Fruit fly (Drosophila melanogaster): ENCODE results near the gene CG46525.
A peak's percentile ranks its signal among the peaks of the same experiment; 100 is the strongest.

The CG46525 gene

DNA sequence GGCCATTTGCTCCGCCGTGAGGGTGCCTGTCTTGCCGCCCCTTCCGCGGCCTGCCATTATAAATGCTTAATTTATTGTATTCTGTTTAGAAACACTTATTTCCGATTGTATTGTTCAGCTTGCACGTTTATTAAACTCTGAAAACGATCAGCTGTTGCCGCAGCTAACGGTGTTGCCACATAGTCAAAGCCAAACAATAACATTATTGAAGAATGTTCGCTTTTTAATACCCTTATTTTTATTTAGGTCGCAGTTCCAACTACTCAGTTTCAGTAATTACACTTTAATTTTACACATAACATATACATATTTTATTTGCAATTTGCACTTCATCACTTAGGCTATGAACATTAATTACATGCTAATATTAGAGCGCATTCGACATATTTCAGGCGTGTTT is 48.0 kb upstream of the CG46525 start, which contains the start of gene Polr3G (continued):
- TF ChIP-seq gem (tag; optimal IDR thresholded peaks at IDR 0.05): peak; percentile 26
- TF ChIP-seq CG18476 (GFP tag; optimal IDR thresholded peaks at IDR 0.05): no peak
- peak; percentile 4 for TF ChIP-seq gcm (GFP tag; optimal IDR thresholded peaks at IDR 0.05)
- no peak for TF ChIP-seq B-H1 (GFP tag; IDR thresholded peaks at IDR 0.05)
- TF ChIP-seq sr (GFP tag; IDR thresholded peaks at IDR 0.05): no peak
- no peak for TF ChIP-seq sc (optimal IDR thresholded peaks at IDR 0.05)
- TF ChIP-seq sc (GFP tag; optimal IDR thresholded peaks at IDR 0.05): no peak
- no peak for TF ChIP-seq CG9817 (tag; optimal IDR thresholded peaks at IDR 0.05)
- no peak for TF ChIP-seq CkIIα-i1 (GFP tag; IDR thresholded peaks at IDR 0.05)
- TF ChIP-seq Lim3 (GFP tag; IDR thresholded peaks at IDR 0.05): no peak
- TF ChIP-seq CG6813 (GFP tag; optimal IDR thresholded peaks at IDR 0.05): no peak
- TF ChIP-seq Six4 (GFP tag; optimal IDR thresholded peaks at IDR 0.05): peak; percentile 8
- no peak for TF ChIP-seq Myb (GFP tag; optimal IDR thresholded peaks at IDR 0.05)
- no peak for TF ChIP-seq Scr (GFP tag; IDR thresholded peaks at IDR 0.05; ENCODE audit: partially characterized antibody)
- no peak for TF ChIP-seq CG4360 (GFP tag; IDR thresholded peaks at IDR 0.05)
- no peak for TF ChIP-seq CG6689 (GFP tag; IDR thresholded peaks at IDR 0.05)
- peak; percentile 86 for TF ChIP-seq sens (GFP tag)
- TF ChIP-seq Blimp-1 (GFP tag; optimal IDR thresholded peaks at IDR 0.05): no peak
- no peak for TF ChIP-seq ems (GFP tag; optimal IDR thresholded peaks at IDR 0.05)
- TF ChIP-seq Dll (GFP tag; IDR thresholded peaks at IDR 0.05; ENCODE audit: partially characterized antibody): peak; percentile 34; the same call in 1 of the 4 replicates
- peak; percentile 11 for TF ChIP-seq BEAF-32 (GFP tag; optimal IDR thresholded peaks at IDR 0.05)
- TF ChIP-seq caup (GFP tag; optimal IDR thresholded peaks at IDR 0.05; ENCODE audit: severe bottlenecking): no peak
- no peak for TF ChIP-seq Kr (GFP tag; optimal IDR thresholded peaks at IDR 0.05)
- peak; percentile 15 for TF ChIP-seq CG13424 (tag; optimal IDR thresholded peaks at IDR 0.05)
- no peak for TF ChIP-seq CG4328 (GFP tag; optimal IDR thresholded peaks at IDR 0.05)
- TF ChIP-seq CG10462 (GFP tag; optimal IDR thresholded peaks at IDR 0.05): no peak
- no peak for TF ChIP-seq Deaf1 (tag; optimal IDR thresholded peaks at IDR 0.05)
- TF ChIP-seq Mes4 (GFP tag; optimal IDR thresholded peaks at IDR 0.05): no peak
- TF ChIP-seq CG11504 (tag; optimal IDR thresholded peaks at IDR 0.05): peak; percentile 6
- TF ChIP-seq nerfin-2 (GFP tag; IDR thresholded peaks at IDR 0.05; ENCODE audit: partially characterized antibody): no peak
- TF ChIP-seq nerfin-1 (tag; optimal IDR thresholded peaks at IDR 0.05): no peak
- no peak; the same call in 1 of the 2 replicates for TF ChIP-seq Adf1 (GFP tag; IDR thresholded peaks at IDR 0.05)
- peak; percentile 23 for TF ChIP-seq CG34376 (GFP tag; optimal IDR thresholded peaks at IDR 0.05)
- TF ChIP-seq E2f1 (GFP tag; IDR thresholded peaks at IDR 0.05): no peak
- TF ChIP-seq Bdp1 (GFP tag; optimal IDR thresholded peaks at IDR 0.05): no peak
- no peak for TF ChIP-seq CG1792 (GFP tag; optimal IDR thresholded peaks at IDR 0.05)
- no peak for TF ChIP-seq NC2β (GFP tag; optimal IDR thresholded peaks at IDR 0.05)
- TF ChIP-seq bbx (GFP tag; IDR thresholded peaks at IDR 0.05; ENCODE audit: partially characterized antibody): no peak
- no peak for TF ChIP-seq hb (GFP tag; IDR thresholded peaks at IDR 0.05; ENCODE audit: partially characterized antibody)
- no peak for TF ChIP-seq CG17912 (GFP tag; optimal IDR thresholded peaks at IDR 0.05)
- no peak for TF ChIP-seq CG30431 (GFP tag; optimal IDR thresholded peaks at IDR 0.05)
- TF ChIP-seq CG4424 (GFP tag; optimal IDR thresholded peaks at IDR 0.05): peak; percentile 23
- peak; percentile 10 for TF ChIP-seq CG10267 (tag; optimal IDR thresholded peaks at IDR 0.05)
- no peak for TF ChIP-seq dmrt99B (tag; optimal IDR thresholded peaks at IDR 0.05)
- TF ChIP-seq CG8281 (tag; optimal IDR thresholded peaks at IDR 0.05): no peak
- no peak for TF ChIP-seq CG6765 (GFP tag; optimal IDR thresholded peaks at IDR 0.05)
- TF ChIP-seq CG7963 (GFP tag; IDR thresholded peaks at IDR 0.05; ENCODE audit: partially characterized antibody): no peak
- TF ChIP-seq p53 (GFP tag; optimal IDR thresholded peaks at IDR 0.05): no peak
- no peak for TF ChIP-seq Oli (tag; optimal IDR thresholded peaks at IDR 0.05)
- TF ChIP-seq ERR (GFP tag; optimal IDR thresholded peaks at IDR 0.05): no peak
- peak; percentile 5 for TF ChIP-seq CG13624 (GFP tag; optimal IDR thresholded peaks at IDR 0.05)
